Worm (Caenorhabditis elegans): ENCODE results near the gene F32D8.11.
A peak's percentile ranks its signal among the peaks of the same experiment; 100 is the strongest.

The F32D8.11 gene

ce11 chrV:10887564-10887963 lies 1.4 kb downstream of the F32D8.11 start (continued):
- no peak for TF ChIP-seq ceh-62 (tag; optimal IDR thresholded peaks at IDR 0.05)
- TF ChIP-seq ceh-20 (GFP tag; IDR thresholded peaks at IDR 0.05), result peak; percentile 64; the same call in 1 of the 2 replicates
- no peak for TF ChIP-seq egl-27 (tag; optimal IDR thresholded peaks at IDR 0.05)
- no peak for TF ChIP-seq ces-1 (GFP tag; optimal IDR thresholded peaks at IDR 0.05)
- peak; percentile 17 for TF ChIP-seq spr-3 (GFP tag; optimal IDR thresholded peaks at IDR 0.05)
- no peak for TF ChIP-seq snpc-4 (tag; optimal IDR thresholded peaks at IDR 0.05)
- no peak for TF ChIP-seq nhr-42 (GFP tag; IDR thresholded peaks at IDR 0.05)

- TF ChIP-seq spr-1 (tag; optimal IDR thresholded peaks at IDR 0.05) (no peak), madf-5 (GFP tag; IDR thresholded peaks at IDR 0.05) (no peak), ceh-62 (tag; optimal IDR thresholded peaks at IDR 0.05) (no peak), mes-2 (tag; optimal IDR thresholded peaks at IDR 0.05; ENCODE audit: poor library complexity, severe bottlenecking) (no peak), zip-2 (tag; optimal IDR thresholded peaks at IDR 0.05) (no peak), set-16 (GFP tag; IDR thresholded peaks at IDR 0.05) (no peak), skn-1 (tag; optimal IDR thresholded peaks at IDR 0.05) (no peak), gei-8 (GFP tag; optimal IDR thresholded peaks at IDR 0.05) (no peak), nhr-77 (tag; optimal IDR thresholded peaks at IDR 0.05) (no peak), hif-1 (tag; optimal IDR thresholded peaks at IDR 0.05) (no peak), ces-1 (GFP tag; optimal IDR thresholded peaks at IDR 0.05) (no peak), nhr-41 (GFP tag; IDR thresholded peaks at IDR 0.05) (no peak), lim-7 (GFP tag; IDR thresholded peaks at IDR 0.05) (no peak), arid-1 (GFP tag; conservative IDR thresholded peaks at IDR 0.05) (no peak), dve-1 (tag; optimal IDR thresholded peaks at IDR 0.05; ENCODE audit: insufficient read depth) (no peak), nhr-28 (tag; optimal IDR thresholded peaks at IDR 0.05) (peak; percentile 33), Y48G9A.11 (GFP tag; IDR thresholded peaks at IDR 0.05) (no peak), ceh-44 (GFP tag; IDR thresholded peaks at IDR 0.05) (no peak), snpc-4 (tag; optimal IDR thresholded peaks at IDR 0.05) (no peak), lin-13 (GFP tag; optimal IDR thresholded peaks at IDR 0.05) (no peak), hlh-30 (tag; optimal IDR thresholded peaks at IDR 0.05; ENCODE audit: insufficient read depth) (peak; percentile 24), F10B5.3 (tag; optimal IDR thresholded peaks at IDR 0.05) (no peak), lin-1 (GFP tag; IDR thresholded peaks at IDR 0.05) (no peak), nhr-11 (tag; optimal IDR thresholded peaks at IDR 0.05) (no peak), zip-11 (GFP tag; IDR thresholded peaks at IDR 0.05) (no peak), zfp-2 (tag; optimal IDR thresholded peaks at IDR 0.05) (no peak), ceh-20 (GFP tag; IDR thresholded peaks at IDR 0.05) (no peak), unc-62 (GFP tag; optimal IDR thresholded peaks at IDR 0.05 in 1 of 2) (peak in 1 of 2 experiments; percentile 67), unc-62 (tag; optimal IDR thresholded peaks at IDR 0.05) (no peak), daf-8 (GFP tag; IDR thresholded peaks at IDR 0.05) (no peak), Y105C5A.15 (GFP tag; IDR thresholded peaks at IDR 0.05) (no peak), cey-2 (tag; optimal IDR thresholded peaks at IDR 0.05; ENCODE audit: borderline replicate concordance, insufficient read depth) (peak; percentile 62), D1046.2 (GFP tag; IDR thresholded peaks at IDR 0.05) (no peak), duxl-1 (tag; optimal IDR thresholded peaks at IDR 0.05; ENCODE audit: poor library complexity) (no peak), ZK546.5 (tag; optimal IDR thresholded peaks at IDR 0.05) (no peak), tra-1 (GFP tag; IDR thresholded peaks at IDR 0.05) (no peak), lin-38 (GFP tag; IDR thresholded peaks at IDR 0.05) (no peak), hmg-1.1 (GFP tag; IDR thresholded peaks at IDR 0.05) (no peak), hlh-11 (tag; optimal IDR thresholded peaks at IDR 0.05) (peak; percentile 62), mdl-1 (tag; optimal IDR thresholded peaks at IDR 0.05) (peak in 1 of 2 experiments; percentile 52), aha-1 (tag) (peak; percentile 89), pqm-1 (tag; optimal IDR thresholded peaks at IDR 0.05) (no peak), daf-19 (GFP tag; conservative IDR thresholded peaks at IDR 0.05) (no peak), mxl-3 (GFP tag; optimal IDR thresholded peaks at IDR 0.05) (peak; percentile 76), ztf-11 (tag; optimal IDR thresholded peaks at IDR 0.05) (no peak), ceh-82 (tag; optimal IDR thresholded peaks at IDR 0.05) (no peak), zag-1 (tag; optimal IDR thresholded peaks at IDR 0.05) (no peak)
These were observed 2.5 kb downstream of the F32D8.11 start, which contains the start of gene F32D8.3 for ce11 chrV:10886405-10886887. Gene F32D8.3 (plus strand): TSS chrV:10886837.
